Fruit fly (Drosophila melanogaster) whole organism, embryonic: Measurements from ENCODE around the gene CG1943.

Experiments used
- Abd-B ChIP-seq: fragments of 200-800 bp; sonication (Bioruptor generic); optimal IDR thresholded peaks from 2 replicates; lab custom pipeline; 2018; ENCODE audit warnings: missing biosample characterization, mild to moderate bottlenecking, missing genetic modification characterization, moderate library complexity
- CG10654 ChIP-seq: fragments of 200-800 bp; sonication (Bioruptor generic); optimal IDR thresholded peaks from 2 replicates; lab custom pipeline; 2016; ENCODE audit warnings: missing biosample characterization, missing genetic modification characterization
- CG11247 ChIP-seq: fragments of 200-800 bp; sonication (Bioruptor generic); IDR thresholded peaks from 2 replicates; pipeline ENCODE4 v1.3.6; 2022; ENCODE audit warnings: missing biosample characterization, missing genetic modification characterization
- CG12219 ChIP-seq: fragments of 200-800 bp; sonication (Bioruptor generic); optimal IDR thresholded peaks from 3 replicates; lab custom pipeline; 2018; ENCODE audit warnings: missing biosample characterization, mild to moderate bottlenecking, missing genetic modification characterization
- CG12659 ChIP-seq: fragments of 200-800 bp; sonication (Bioruptor generic); optimal IDR thresholded peaks from 3 replicates; lab custom pipeline; 2017; ENCODE audit warnings: mild to moderate bottlenecking, missing biosample characterization, missing genetic modification reagents, missing genetic modification characterization
- CG14965 ChIP-seq: fragments of 200-800 bp; sonication (Bioruptor generic); optimal IDR thresholded peaks from 2 replicates; lab custom pipeline; 2016; ENCODE audit warnings: missing biosample characterization, missing genetic modification characterization, borderline replicate concordance
- CG15269 ChIP-seq: fragments of 200-800 bp; sonication (Bioruptor generic); optimal IDR thresholded peaks from 2 replicates; lab custom pipeline; 2018; ENCODE audit warnings: missing biosample characterization, mild to moderate bottlenecking, missing genetic modification characterization, moderate library complexity
- CG17612 ChIP-seq: fragments of 200-800 bp; sonication (Bioruptor generic); IDR thresholded peaks from 2 replicates; pipeline ENCODE4 v1.3.6; 2022; ENCODE audit warnings: missing biosample characterization, missing genetic modification characterization
- CG18476 ChIP-seq: fragments of 200-800 bp; sonication (Bioruptor generic); optimal IDR thresholded peaks from 2 replicates; lab custom pipeline; 2016; ENCODE audit warnings: missing biosample characterization, mild to moderate bottlenecking, missing genetic modification characterization
- CG18764 ChIP-seq: fragments of 200-800 bp; sonication (Bioruptor generic); optimal IDR thresholded peaks from 3 replicates; lab custom pipeline; 2016; ENCODE audit warnings: missing biosample characterization, missing genetic modification characterization
- CG30020 ChIP-seq: fragments of 200-800 bp; optimal IDR thresholded peaks from 2 replicates; lab custom pipeline; 2019; ENCODE audit warnings: missing biosample characterization, mild to moderate bottlenecking, missing genetic modification characterization, moderate library complexity
- CG30431 ChIP-seq: fragments of 200-800 bp; sonication (Bioruptor generic); optimal IDR thresholded peaks from 2 replicates; lab custom pipeline; 2017; ENCODE audit warnings: missing biosample characterization, missing genetic modification characterization
- CG4328 ChIP-seq: fragments of 200-800 bp; sonication (Bioruptor generic); optimal IDR thresholded peaks from 3 replicates; lab custom pipeline; 2017; ENCODE audit warnings: missing biosample characterization, missing genetic modification reagents, missing genetic modification characterization
- CG4360 ChIP-seq: fragments of 200-800 bp; sonication (Bioruptor generic); IDR thresholded peaks from 2 replicates; pipeline ENCODE4 v1.3.6; 2022; ENCODE audit warnings: missing biosample characterization, missing genetic modification characterization
- CG6813 ChIP-seq: fragments of 200-800 bp; sonication (Bioruptor generic); optimal IDR thresholded peaks from 2 replicates; lab custom pipeline; 2017; ENCODE audit warnings: missing biosample characterization, missing genetic modification characterization, mild to moderate bottlenecking, moderate library complexity, missing genetic modification reagents
- CG8281 ChIP-seq: fragments of 200-800 bp; sonication (Bioruptor generic); optimal IDR thresholded peaks from 2 replicates; lab custom pipeline; 2018; ENCODE audit warnings: missing biosample characterization, mild to moderate bottlenecking, missing genetic modification characterization, moderate library complexity
- CG9437 ChIP-seq: fragments of 200-800 bp; sonication (Bioruptor generic); optimal IDR thresholded peaks from 2 replicates; lab custom pipeline; 2018; ENCODE audit warnings: missing biosample characterization, mild to moderate bottlenecking, missing genetic modification characterization
- HHEX ChIP-seq: fragments of 200-800 bp; sonication (Bioruptor generic); optimal IDR thresholded peaks from 3 replicates; lab custom pipeline; 2017; ENCODE audit warnings: missing biosample characterization, mild to moderate bottlenecking, missing genetic modification characterization, missing genetic modification reagents
- HLH3B ChIP-seq: fragments of 200-800 bp; sonication (Bioruptor generic); IDR thresholded peaks from 2 replicates; pipeline ENCODE4 v1.3.6; 2022; ENCODE audit warnings: missing biosample characterization, missing genetic modification characterization
- Jarid2 ChIP-seq: fragments of 200-800 bp; sonication (Bioruptor generic); optimal IDR thresholded peaks from 3 replicates; lab custom pipeline; 2017; ENCODE audit warnings: mild to moderate bottlenecking, missing biosample characterization, missing genetic modification reagents, missing genetic modification characterization
- NFAT ChIP-seq: fragments of 200-800 bp; sonication (Bioruptor generic); IDR thresholded peaks from 2 replicates; pipeline ENCODE4 v1.3.6; 2022; ENCODE audit warnings: missing biosample characterization, missing genetic modification characterization
- Opbp ChIP-seq: fragments of 200-800 bp; sonication (Bioruptor generic); IDR thresholded peaks from 3 replicates; pipeline ENCODE4 v1.3.6; 2022; ENCODE audit warnings: missing biosample characterization, missing genetic modification characterization; ENCODE audit not compliant: partially characterized antibody
- Sox102F ChIP-seq: fragments of 200-800 bp; sonication (Bioruptor generic); optimal IDR thresholded peaks from 2 replicates; lab custom pipeline; 2018; ENCODE audit warnings: missing biosample characterization, mild to moderate bottlenecking, missing genetic modification characterization, moderate library complexity
- Trl ChIP-seq, 3 experiments: fragments of >200 bp in 2 of 3; fragments of 200-800 bp in 1 of 3; sonication (Bioruptor generic) in 1 of 3; optimal IDR thresholded peaks; 2 replicates in 1 of 3; 3 replicates in 2 of 3; lab custom pipeline; 2016 to 2017; ENCODE audit warnings: missing biosample characterization in 1 of 3, missing genetic modification characterization in 1 of 3
- Xrp1 ChIP-seq: fragments of 200-800 bp; sonication (Bioruptor generic); IDR thresholded peaks from 2 replicates; pipeline ENCODE4 v1.3.6; 2022; ENCODE audit warnings: missing biosample characterization, missing genetic modification characterization
- abd-A ChIP-seq: fragments of 200-800 bp; sonication (Bioruptor generic); optimal IDR thresholded peaks from 3 replicates; lab custom pipeline; 2019; ENCODE audit warnings: missing biosample characterization, mild to moderate bottlenecking, missing genetic modification characterization, moderate library complexity
- ac ChIP-seq: fragments of 200-800 bp; sonication (Bioruptor generic); optimal IDR thresholded peaks from 3 replicates; lab custom pipeline; 2017; ENCODE audit warnings: missing biosample characterization, mild to moderate bottlenecking, missing genetic modification characterization
- bigmax ChIP-seq: fragments of 200-800 bp; sonication (Bioruptor generic); optimal IDR thresholded peaks from 2 replicates; lab custom pipeline; 2018; ENCODE audit warnings: missing biosample characterization, mild to moderate bottlenecking, missing genetic modification characterization
- br ChIP-seq: fragments of >200 bp; optimal IDR thresholded peaks from 2 replicates; lab custom pipeline; 2017
- dati ChIP-seq: fragments of 200-800 bp; sonication (Bioruptor generic); IDR thresholded peaks from 2 replicates; pipeline ENCODE4 v1.3.6; 2022; ENCODE audit warnings: missing biosample characterization, missing genetic modification characterization
- dmrt99B ChIP-seq: fragments of 200-800 bp; sonication (Bioruptor generic); optimal IDR thresholded peaks from 2 replicates; lab custom pipeline; 2018; ENCODE audit warnings: missing biosample characterization, mild to moderate bottlenecking, missing genetic modification characterization, moderate library complexity
- en ChIP-seq: fragments of 200-800 bp; sonication (Bioruptor generic); optimal IDR thresholded peaks from 2 replicates; lab custom pipeline; 2016; ENCODE audit warnings: missing biosample characterization, missing genetic modification characterization
- grn ChIP-seq: fragments of 200-800 bp; sonication (Bioruptor generic); optimal IDR thresholded peaks from 3 replicates; lab custom pipeline; 2017; ENCODE audit warnings: missing biosample characterization, missing genetic modification characterization
- h ChIP-seq: fragments of >200 bp; optimal IDR thresholded peaks from 2 replicates; lab custom pipeline; 2017
- hkb ChIP-seq, 2 experiments: fragments of 200-800 bp in 1 of 2; fragments of >200 bp in 1 of 2; sonication (Bioruptor generic) in 1 of 2; IDR thresholded peaks in 1 of 2; optimal IDR thresholded peaks in 1 of 2; 2 replicates each; pipeline versions ENCODE4 v1.3.6 to Lab custom; 2017 to 2022; ENCODE audit warnings: missing biosample characterization in 1 of 2, missing genetic modification characterization in 1 of 2
- jigr1 ChIP-seq: fragments of 200-800 bp; sonication (Bioruptor generic); IDR thresholded peaks from 3 replicates; pipeline ENCODE4 v1.3.6; 2022; ENCODE audit warnings: missing biosample characterization, missing genetic modification characterization
- lov ChIP-seq, 2 experiments: fragments of 200-800 bp in 1 of 2; fragments of >200 bp in 1 of 2; sonication (Bioruptor generic) in 1 of 2; IDR thresholded peaks in 1 of 2; optimal IDR thresholded peaks in 1 of 2; 2 replicates in 1 of 2; 3 replicates in 1 of 2; pipeline versions ENCODE4 v1.3.6 to Lab custom; 2017 to 2022; ENCODE audit warnings: missing biosample characterization in 1 of 2, missing genetic modification characterization in 1 of 2
- luna ChIP-seq: fragments of 200-800 bp; sonication (Bioruptor generic); optimal IDR thresholded peaks from 2 replicates; lab custom pipeline; 2016; ENCODE audit warnings: missing biosample characterization, missing genetic modification characterization
- nmo ChIP-seq: fragments of 200-800 bp; sonication (Bioruptor generic); optimal IDR thresholded peaks from 2 replicates; lab custom pipeline; 2018; ENCODE audit warnings: missing biosample characterization, mild to moderate bottlenecking, missing genetic modification characterization, moderate library complexity
- p53 ChIP-seq: fragments of 200-800 bp; sonication (Bioruptor generic); optimal IDR thresholded peaks from 2 replicates; lab custom pipeline; 2016; ENCODE audit warnings: missing biosample characterization, missing genetic modification characterization
- salm ChIP-seq: fragments of 200-800 bp; sonication (Bioruptor generic); optimal IDR thresholded peaks from 2 replicates; lab custom pipeline; 2018; ENCODE audit warnings: missing biosample characterization, mild to moderate bottlenecking, missing genetic modification characterization
- sens ChIP-seq: fragments of 200-800 bp; sonication (Bioruptor generic); peaks from one replicate; lab custom pipeline; 2016; ENCODE audit warnings: missing biosample characterization, missing genetic modification characterization
- slbo ChIP-seq: fragments of 200-800 bp; sonication (Bioruptor generic); IDR thresholded peaks from 2 replicates; pipeline ENCODE4 v1.3.6; 2022; ENCODE audit warnings: missing biosample characterization, missing genetic modification characterization
- sob ChIP-seq: fragments of 200-800 bp; sonication (Bioruptor generic); IDR thresholded peaks from 2 replicates; pipeline ENCODE4 v1.3.6; 2022; ENCODE audit warnings: missing biosample characterization, missing genetic modification characterization
- tap ChIP-seq: fragments of 200-800 bp; optimal IDR thresholded peaks from 3 replicates; lab custom pipeline; 2019; ENCODE audit warnings: missing biosample characterization, mild to moderate bottlenecking, missing genetic modification characterization, moderate library complexity
- yki ChIP-seq: fragments of >200 bp; optimal IDR thresholded peaks from 3 replicates; lab custom pipeline; 2018
- zfh1 ChIP-seq: fragments of 200-800 bp; sonication (Bioruptor generic); IDR thresholded peaks from 3 replicates; pipeline ENCODE4 v1.3.6; 2022; ENCODE audit warnings: missing biosample characterization, missing genetic modification characterization

CG1943 gene

dm6 chr3R:7086377-7087200 lies 11.9 kb downstream of the CG1943 start, which contains the start of gene alphaTub84B (continued):
- TF ChIP-seq p53 (GFP tag; lab: Kevin White, UChicago) (peak; percentile 76), Trl (optimal IDR thresholded peaks at IDR 0.05; lab: Kevin White, UChicago) (peak in 1 of 2 experiments; percentile 54), Trl (GFP tag; optimal IDR thresholded peaks at IDR 0.05; lab: Kevin White, UChicago) (peak; percentile 76), CG18764 (GFP tag; lab: Kevin White, UChicago) (peak; percentile 10), CG10654 (GFP tag; lab: Kevin White, UChicago) (no peak), ac (GFP tag; lab: Kevin White, UChicago) (peak; percentile 72), CG4360 (peak; percentile 42; the same call in 1 of the 2 replicates), sens (GFP tag; lab: Kevin White, UChicago) (peak; percentile 96), sob (GFP tag; lab: Robert Waterston, UW) (peak; percentile 82), slbo (GFP tag; lab: Robert Waterston, UW) (peak; percentile 67), zfh1 (GFP tag; lab: Robert Waterston, UW) (peak; percentile 78), CG4328 (GFP tag; lab: Kevin White, UChicago) (peak; percentile 61), CG17612 (GFP tag; lab: Robert Waterston, UW) (no peak; the same call in 1 of the 2 replicates), luna (GFP tag; lab: Kevin White, UChicago) (peak; percentile 58), HHEX (GFP tag; lab: Kevin White, UChicago) (peak; percentile 74), h (lab: Kevin White, UChicago) (no peak), br (no peak), CG14965 (GFP tag; lab: Kevin White, UChicago) (peak; percentile 50), tap (peak; percentile 39), Xrp1 (0 out of 2 replicates have a peak, but pooled peaks have one; percentile 31), CG9437 (GFP tag; lab: Kevin White, UChicago) (no peak), salm (tag; lab: Kevin White, UChicago) (peak; percentile 49), dmrt99B (tag; lab: Kevin White, UChicago) (peak; percentile 63), CG30431 (GFP tag; lab: Kevin White, UChicago) (no peak), CG8281 (tag; lab: Kevin White, UChicago) (no peak), grn (GFP tag; lab: Kevin White, UChicago) (peak; percentile 62), jigr1 (no peak), Abd-B (GFP tag; lab: Kevin White, UChicago) (no peak), CG6813 (GFP tag; lab: Kevin White, UChicago) (peak; percentile 47), nmo (peak; percentile 30), CG18476 (peak; percentile 36), Opbp (GFP tag; lab: Robert Waterston, UW) (peak; percentile 73; the same call in 2 of the 3 replicates), CG11247 (GFP tag; lab: Robert Waterston, UW) (peak; percentile 65), HLH3B (GFP tag; lab: Robert Waterston, UW) (peak; percentile 47; the same call in 1 of the 2 replicates), CG15269 (tag; lab: Kevin White, UChicago) (peak; percentile 75), CG12219 (GFP tag; lab: Kevin White, UChicago) (peak; percentile 42), CG30020 (tag; lab: Kevin White, UChicago) (no peak), NFAT (GFP tag; lab: Robert Waterston, UW) (peak; percentile 84), Sox102F (GFP tag; lab: Kevin White, UChicago) (no peak), bigmax (GFP tag; lab: Kevin White, UChicago) (peak; percentile 64), CG12659 (GFP tag; lab: Kevin White, UChicago) (peak; percentile 89), en (GFP tag; lab: Kevin White, UChicago) (peak; percentile 29), lov (optimal IDR thresholded peaks at IDR 0.05; lab: Kevin White, UChicago) (no peak), lov (GFP tag; IDR thresholded peaks at IDR 0.05; lab: Robert Waterston, UW) (peak; percentile 88), Jarid2 (peak; percentile 89), dati (GFP tag; lab: Robert Waterston, UW) (peak; percentile 49), hkb (optimal IDR thresholded peaks at IDR 0.05; lab: Kevin White, UChicago) (peak; percentile 52), hkb (GFP tag; IDR thresholded peaks at IDR 0.05; lab: Robert Waterston, UW) (peak; percentile 82), yki (lab: Kevin White, UChicago) (no peak), abd-A (peak; percentile 9)
